Fruit fly (Drosophila melanogaster) Kc167 (cell line): ENCODE results near the gene Gr93b.

Source experiments
- Myc ChIP-seq: fragments of >200 bp; optimal IDR thresholded peaks from 2 replicates; lab custom pipeline; 2017; ENCODE audit warnings: missing external identifiers
- Sin3A ChIP-seq: fragments of >200 bp; optimal IDR thresholded peaks from 2 replicates; lab custom pipeline; 2018; ENCODE audit warnings: missing external identifiers
- h ChIP-seq: fragments of >200 bp; optimal IDR thresholded peaks from 3 replicates; lab custom pipeline; 2018; ENCODE audit warnings: missing external identifiers
- insv ChIP-seq: fragments of >200 bp; optimal IDR thresholded peaks from 3 replicates; lab custom pipeline; 2018; ENCODE audit warnings: missing external identifiers
- psq ChIP-seq: fragments of >200 bp; optimal IDR thresholded peaks from 2 replicates; lab custom pipeline; 2017; ENCODE audit warnings: missing external identifiers
- ttk ChIP-seq: sonication (Bioruptor generic); optimal IDR thresholded peaks from 2 replicates; lab custom pipeline; 2017; ENCODE audit warnings: missing external identifiers

Gene Gr93b

DNA sequence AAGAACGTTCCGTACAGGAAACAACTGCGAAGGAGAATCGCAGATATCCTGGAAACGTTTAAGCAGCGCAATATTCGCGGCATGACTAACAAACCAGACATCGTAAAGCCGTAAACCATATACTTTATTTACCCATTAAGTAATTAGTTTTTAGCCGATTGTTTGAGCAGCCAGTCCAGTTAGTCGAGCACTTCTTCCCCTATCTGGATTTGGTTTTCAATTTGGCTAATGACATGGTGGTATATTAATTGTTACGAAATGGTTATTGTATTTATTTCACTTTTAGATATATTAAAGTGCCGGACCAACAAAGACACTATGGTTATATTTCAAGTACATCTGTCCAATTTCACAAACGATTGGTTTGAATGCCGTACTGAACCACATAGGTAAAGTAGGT lies at the start of gene Gr93b:
Gene Gr93b, minus strand, starts transcription at position 101 of the 400 bp plus-strand sequence.
- no peak for TF ChIP-seq ttk
- no peak for TF ChIP-seq psq (lab: Kevin White, UChicago)
- TF ChIP-seq Sin3A (lab: Kevin White, UChicago): no peak

DNA sequence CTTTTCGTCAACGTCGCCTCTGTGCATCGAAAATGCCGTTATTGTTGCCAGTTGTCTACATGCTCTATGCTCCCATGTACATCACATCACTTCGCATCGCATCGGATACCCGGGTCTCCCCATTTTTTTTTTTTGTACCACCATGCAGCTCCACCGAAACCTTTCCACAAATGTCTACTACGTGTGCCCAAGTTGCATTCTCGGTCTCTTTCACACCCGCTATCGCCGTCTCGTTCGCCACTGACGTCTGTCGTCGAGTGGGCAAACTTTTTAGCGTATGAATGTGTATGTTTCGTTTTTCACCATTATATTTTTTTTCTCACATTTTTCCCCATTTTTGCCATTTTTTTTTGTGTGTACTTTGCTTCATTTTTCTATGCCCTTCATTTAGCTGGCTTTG lies 48.9 kb upstream of the Gr93b start:
- no peak for TF ChIP-seq Sin3A (lab: Kevin White, UChicago)

DNA sequence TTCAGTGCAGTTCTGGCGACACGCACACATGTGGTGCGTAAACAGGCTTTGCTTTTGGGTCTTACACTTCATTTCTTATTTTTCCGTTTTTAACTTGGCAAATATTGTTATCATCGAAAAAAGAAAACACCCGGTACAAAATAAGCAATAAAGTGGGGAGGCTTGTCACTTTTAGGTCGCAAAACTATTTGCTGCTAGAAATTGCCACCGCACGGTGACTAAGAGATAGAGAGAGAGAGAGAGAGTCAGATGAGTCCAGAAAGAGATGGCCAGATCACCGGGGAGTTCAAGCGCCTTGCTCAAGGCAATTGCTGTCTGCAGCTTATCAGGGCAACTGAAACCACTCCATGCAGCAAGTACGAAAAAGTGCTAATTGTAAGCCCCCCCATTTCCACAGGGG lies 47.2 kb upstream of the Gr93b start:
- TF ChIP-seq Myc (lab: Kevin White, UChicago): no peak
- no peak for TF ChIP-seq Sin3A (lab: Kevin White, UChicago)

DNA sequence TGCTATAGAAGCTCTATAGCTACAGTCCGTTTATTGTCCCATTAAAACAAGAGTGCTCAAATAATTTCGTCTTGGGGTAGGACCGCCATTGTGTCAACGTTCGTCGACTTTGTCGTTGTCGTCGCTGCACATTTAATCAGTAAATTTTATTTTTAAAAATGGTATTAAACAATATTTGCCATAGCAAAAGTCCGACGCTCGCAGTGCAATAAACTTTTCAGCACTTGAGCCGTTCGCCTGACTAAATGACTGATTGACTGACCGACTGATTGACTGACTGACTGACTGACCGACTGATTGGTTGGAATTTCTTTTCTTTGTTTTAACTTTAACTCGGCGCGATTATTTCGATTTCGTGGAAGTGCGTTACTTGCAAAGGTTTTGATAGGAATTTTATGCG lies 46.4 kb upstream of the Gr93b start:
- no peak for TF ChIP-seq insv (lab: Kevin White, UChicago)
- TF ChIP-seq ttk: no peak

DNA sequence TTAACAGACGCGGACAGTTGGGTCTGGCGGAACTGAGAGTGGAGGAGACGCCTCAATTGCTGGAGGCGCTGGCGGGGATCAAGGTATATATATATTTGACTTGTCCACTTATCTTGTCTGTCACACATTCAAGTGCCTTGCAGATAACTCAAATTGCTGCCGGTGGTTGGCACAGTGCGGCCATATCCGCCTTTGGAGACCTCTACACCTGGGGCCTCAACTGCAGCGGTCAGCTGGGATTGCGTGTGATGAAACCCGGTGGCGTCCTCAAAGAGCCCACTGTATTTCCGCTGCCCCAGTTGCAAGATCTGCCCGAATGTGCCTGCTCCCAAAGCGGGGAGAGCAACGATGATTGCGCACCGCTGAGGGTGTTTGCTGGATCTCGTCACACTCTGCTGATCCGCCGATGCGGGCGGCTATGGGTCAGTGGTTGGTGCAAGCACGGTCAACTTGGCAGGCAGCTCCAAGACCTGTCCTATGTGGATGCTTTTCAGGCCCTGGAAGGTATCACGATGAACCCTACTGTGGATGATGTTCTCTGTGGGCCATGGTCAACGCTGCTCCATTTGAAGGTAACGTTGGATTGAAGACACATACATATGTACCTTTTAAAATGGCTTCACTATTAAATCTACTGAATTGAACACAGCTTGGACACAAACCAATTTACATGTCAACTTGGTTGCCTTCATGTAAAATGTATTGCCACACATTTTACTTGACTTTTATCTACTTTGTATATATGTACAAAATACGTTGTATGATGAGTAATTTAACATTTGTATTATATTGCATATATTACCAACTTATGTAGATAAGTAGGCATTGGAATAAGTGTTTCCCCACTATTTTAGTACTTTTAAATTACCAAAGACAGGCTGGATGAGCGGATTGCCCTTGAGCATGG lies 45.4 kb upstream of the Gr93b start, which contains the start of gene CG43844:
Gene CG43844, plus strand, starts transcription at position 844 of the 907 bp plus-strand sequence.
- TF ChIP-seq Sin3A (lab: Kevin White, UChicago) (no peak), insv (lab: Kevin White, UChicago) (no peak), Myc (lab: Kevin White, UChicago) (no peak), h (lab: Kevin White, UChicago) (no peak), ttk (no peak), psq (lab: Kevin White, UChicago) (no peak)

DNA sequence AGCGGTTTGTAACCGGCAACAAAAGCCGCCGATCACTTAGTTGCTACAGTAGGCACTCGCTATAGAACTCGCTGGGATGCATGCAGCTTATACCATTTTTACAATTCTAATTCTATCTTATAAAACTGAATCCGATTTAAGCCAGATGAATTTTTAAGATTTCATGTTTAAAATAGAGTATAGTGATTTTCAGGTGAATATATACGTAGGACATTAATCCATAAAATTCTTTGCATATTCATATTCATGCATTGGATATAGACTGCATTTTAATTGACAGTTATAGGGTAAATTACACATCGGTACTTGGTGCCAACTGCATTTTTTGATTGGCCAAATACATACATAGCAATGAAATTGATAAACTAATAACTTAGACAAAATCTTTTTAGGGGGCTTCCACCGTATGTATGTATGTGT lies 44.0 kb upstream of the Gr93b start:
- TF ChIP-seq psq (lab: Kevin White, UChicago) (no peak), ttk (no peak), Sin3A (lab: Kevin White, UChicago) (no peak), insv (lab: Kevin White, UChicago) (no peak), h (lab: Kevin White, UChicago) (no peak), Myc (lab: Kevin White, UChicago) (no peak)

DNA sequence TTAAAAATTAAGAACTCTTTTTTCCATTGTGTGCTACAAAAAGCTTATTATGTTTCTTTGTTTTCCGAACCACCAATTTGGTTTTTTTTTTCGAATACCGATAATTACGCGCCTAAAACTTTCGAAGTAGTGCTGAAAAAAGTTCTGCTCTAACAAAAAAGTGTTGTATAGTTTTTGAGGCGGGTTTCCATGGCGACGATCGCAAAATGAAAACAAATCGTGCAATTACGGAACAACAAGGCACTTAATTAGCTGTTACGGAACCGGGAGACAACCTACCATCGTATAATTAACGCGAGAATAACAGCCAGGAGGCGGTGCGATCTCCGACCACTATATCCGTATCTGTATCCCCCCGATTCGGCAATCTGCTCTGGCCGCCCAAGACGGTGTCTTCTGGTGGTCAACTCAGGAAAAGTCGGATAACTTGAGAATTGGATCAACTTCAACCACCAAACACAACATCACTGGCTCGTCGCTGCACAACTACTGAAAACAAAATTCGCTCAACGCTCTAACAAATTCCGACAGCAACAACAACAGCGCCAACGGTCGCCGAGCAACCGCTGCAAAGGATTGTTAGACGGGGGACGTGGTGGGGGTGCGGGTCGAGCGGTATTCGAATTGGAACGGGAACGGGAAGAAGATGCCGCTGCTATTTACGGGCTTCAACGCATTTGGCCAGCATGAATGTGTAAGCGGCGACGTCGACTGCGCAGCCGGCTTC lies 43.5 kb upstream of the Gr93b start, which contains the start of the genes CG6678 and dnd:
Gene CG6678, plus strand, starts transcription at position 169 of the 727 bp plus-strand sequence.
Gene dnd, minus strand, starts transcription at position 495 of the 727 bp plus-strand sequence.
- TF ChIP-seq ttk: no peak

DNA sequence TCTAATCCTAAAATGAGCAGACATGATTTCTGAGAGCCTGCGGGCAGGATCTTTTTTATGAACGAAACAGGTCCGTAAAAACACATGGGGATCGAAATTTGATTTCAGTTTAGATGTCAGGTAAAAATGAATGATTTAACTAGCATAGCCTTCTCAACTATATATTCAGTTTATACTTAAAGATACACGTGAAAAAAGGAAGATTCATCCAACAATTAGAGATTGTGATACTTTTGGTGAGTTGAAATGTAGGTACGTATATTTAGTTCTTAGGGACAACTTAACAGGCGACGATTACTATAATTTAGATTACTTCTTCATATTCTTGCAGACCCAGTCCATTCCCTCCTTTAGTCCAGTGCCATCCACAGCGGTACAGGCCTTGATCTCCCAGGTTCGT lies 41.9 kb upstream of the Gr93b start, which contains the start of gene CG17819:
Gene CG17819, minus strand, starts transcription at position 101 of the 400 bp plus-strand sequence.
- TF ChIP-seq Sin3A (lab: Kevin White, UChicago) (no peak), ttk (no peak), h (lab: Kevin White, UChicago) (no peak), insv (lab: Kevin White, UChicago) (no peak), Myc (lab: Kevin White, UChicago) (no peak), psq (lab: Kevin White, UChicago) (no peak)

DNA sequence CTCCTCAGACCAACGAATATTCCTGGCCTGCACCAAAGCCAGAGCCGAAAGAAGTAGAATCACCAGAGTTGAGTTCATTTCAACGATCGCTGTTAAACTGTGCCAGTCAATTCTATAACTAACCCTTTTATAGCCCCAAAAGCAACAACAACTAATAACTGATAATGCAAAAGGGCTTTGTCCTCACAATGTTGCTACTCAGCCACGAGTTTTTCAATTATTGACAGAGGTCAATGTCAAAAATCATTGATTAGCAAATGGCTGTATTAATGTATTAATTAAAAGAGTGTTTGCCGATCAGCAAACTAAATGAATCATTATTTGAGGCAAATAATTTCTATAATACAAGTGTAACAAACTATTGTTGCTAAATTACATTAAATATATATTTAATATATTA lies 40.8 kb upstream of the Gr93b start, which contains the start of gene fit:
Gene fit, minus strand, starts transcription at position 101 of the 400 bp plus-strand sequence.
- TF ChIP-seq ttk (no peak), h (lab: Kevin White, UChicago) (no peak), insv (lab: Kevin White, UChicago) (no peak), psq (lab: Kevin White, UChicago) (no peak), Myc (lab: Kevin White, UChicago) (no peak), Sin3A (lab: Kevin White, UChicago) (no peak)

DNA sequence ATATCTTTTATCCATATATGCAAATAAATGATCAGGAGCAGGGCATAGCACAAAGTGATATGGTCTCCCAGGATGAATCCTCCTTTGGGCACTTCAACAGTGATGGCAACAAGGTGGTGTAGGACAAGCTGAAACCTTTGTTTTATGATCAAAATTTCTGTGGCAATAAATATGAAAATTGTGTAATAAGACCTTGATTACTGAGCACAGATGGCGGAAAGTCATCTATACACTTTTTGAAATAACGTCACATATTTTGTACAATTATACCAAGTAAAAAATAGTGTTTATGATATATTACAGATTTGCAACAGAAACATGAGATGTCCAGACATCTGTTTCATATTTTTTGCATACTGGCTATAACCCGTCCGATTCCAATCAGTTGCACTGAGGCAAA lies 36.9 kb upstream of the Gr93b start, which contains the start of gene CG31465:
Gene CG31465, plus strand, starts transcription at position 301 of the 400 bp plus-strand sequence.
- no peak for TF ChIP-seq psq (lab: Kevin White, UChicago)
- TF ChIP-seq insv (lab: Kevin White, UChicago): no peak
- no peak for TF ChIP-seq ttk
- no peak for TF ChIP-seq Myc (lab: Kevin White, UChicago)
- no peak for TF ChIP-seq h (lab: Kevin White, UChicago)
- TF ChIP-seq Sin3A (lab: Kevin White, UChicago): no peak

DNA sequence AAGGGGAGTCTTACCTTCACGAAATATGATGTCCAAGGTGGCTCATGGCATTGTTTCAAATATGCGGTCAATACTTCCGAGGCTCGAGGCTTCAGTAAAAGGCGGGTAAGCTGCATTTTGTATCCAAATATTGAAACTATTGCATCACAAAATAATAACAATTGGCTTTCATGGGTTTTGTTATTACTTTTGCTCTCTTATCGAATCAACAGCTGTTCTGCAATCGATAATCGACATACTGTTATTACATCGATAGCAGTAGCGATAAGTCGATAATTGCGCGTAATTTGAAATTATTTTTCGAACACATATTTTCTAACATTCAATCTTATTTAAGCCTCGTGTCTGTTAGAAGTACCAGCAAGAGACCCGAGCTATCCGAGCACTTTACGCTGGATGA lies 34.9 kb upstream of the Gr93b start, which contains the start of gene CG34148:
Gene CG34148, minus strand, starts transcription at position 214 of the 400 bp plus-strand sequence.
- TF ChIP-seq h (lab: Kevin White, UChicago) (no peak), psq (lab: Kevin White, UChicago) (no peak), Sin3A (lab: Kevin White, UChicago) (no peak), ttk (no peak), Myc (lab: Kevin White, UChicago) (no peak), insv (lab: Kevin White, UChicago) (no peak)

DNA sequence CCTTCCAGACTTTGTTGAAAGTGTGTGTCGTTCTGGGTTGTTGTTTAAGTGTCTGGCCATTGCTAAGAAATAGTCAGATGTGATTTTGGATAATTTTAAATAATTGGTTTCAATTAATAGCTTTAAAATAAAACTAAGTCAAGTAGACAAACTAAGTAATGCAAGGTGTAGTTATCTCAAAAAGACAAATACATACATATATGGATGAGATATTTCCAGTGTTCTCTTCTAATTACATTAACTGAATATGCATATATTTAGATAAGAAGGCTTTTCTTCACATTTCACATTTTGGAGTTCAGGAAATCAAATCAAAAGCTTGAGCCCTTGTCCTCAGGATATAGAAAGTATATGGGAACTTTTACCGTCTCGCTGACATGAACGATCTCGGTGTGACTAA lies 34.1 kb upstream of the Gr93b start, which contains the start of gene P5CDh2:
Gene P5CDh2, plus strand, starts transcription at position 301 of the 400 bp plus-strand sequence.
- no peak for TF ChIP-seq Myc (lab: Kevin White, UChicago)
- no peak for TF ChIP-seq insv (lab: Kevin White, UChicago)
- no peak for TF ChIP-seq ttk
- no peak for TF ChIP-seq h (lab: Kevin White, UChicago)
- no peak for TF ChIP-seq psq (lab: Kevin White, UChicago)
- TF ChIP-seq Sin3A (lab: Kevin White, UChicago): no peak
